Worm (Caenorhabditis elegans): ENCODE data around the gene srh-59.

ce11 chrII:3598721-3599120 lies 16.9 kb downstream of the srh-59 start, which contains the start of gene Y49F6A.11:
- TF ChIP-seq flt-1 (GFP tag; IDR thresholded peaks at IDR 0.05): no peak
- TF ChIP-seq ama-1 (optimal IDR thresholded peaks at IDR 0.05): no peak
- TF ChIP-seq hmg-4 (GFP tag; optimal IDR thresholded peaks at IDR 0.05): no peak
- no peak for TF ChIP-seq hnd-1 (tag; optimal IDR thresholded peaks at IDR 0.05)
- TF ChIP-seq hmbx-1 (tag; optimal IDR thresholded peaks at IDR 0.05): no peak

Data from whole organism, early embryonic.